Fruit fly (Drosophila melanogaster): Measurements from ENCODE around the gene CG32755.
A peak's percentile ranks its signal among the peaks of the same experiment; 100 is the strongest.

The CG32755 gene

dm6 chrX:5992141-5992540, 42.1 kb downstream of the CG32755 start (continued):
- TF ChIP-seq CG6272 (GFP tag; IDR thresholded peaks at IDR 0.05), result peak; percentile 26; the same call in 1 of the 2 replicates
- peak in 1 of 2 experiments; percentile 7 for TF ChIP-seq bsh (GFP tag; optimal IDR thresholded peaks at IDR 0.05)
- TF ChIP-seq gfzf (GFP tag; optimal IDR thresholded peaks at IDR 0.05), result peak; percentile 4
- peak; percentile 5 for TF ChIP-seq HLHmδ (GFP tag; optimal IDR thresholded peaks at IDR 0.05)
- TF ChIP-seq CG13287 (GFP tag; IDR thresholded peaks at IDR 0.05; ENCODE audit: partially characterized antibody), result peak; percentile 8; the same call in 1 of the 2 replicates
- TF ChIP-seq CG9609 (GFP tag; optimal IDR thresholded peaks at IDR 0.05), result no peak
- peak; percentile 37 for TF ChIP-seq CG8290 (GFP tag; optimal IDR thresholded peaks at IDR 0.05)
- TF ChIP-seq CG8290 (tag; optimal IDR thresholded peaks at IDR 0.05), result peak in 1 of 2 experiments; percentile 67
- TF ChIP-seq tll (GFP tag; optimal IDR thresholded peaks at IDR 0.05), result no peak
- TF ChIP-seq CG4854 (GFP tag; optimal IDR thresholded peaks at IDR 0.05), result no peak
- TF ChIP-seq Ptx1 (GFP tag; IDR thresholded peaks at IDR 0.05), result no peak
- no peak for TF ChIP-seq nerfin-1 (tag; optimal IDR thresholded peaks at IDR 0.05)
- no peak for TF ChIP-seq HmgD (GFP tag; optimal IDR thresholded peaks at IDR 0.05)
- no peak for TF ChIP-seq HHEX (GFP tag; optimal IDR thresholded peaks at IDR 0.05)
- peak in 1 of 2 experiments; percentile 54 for TF ChIP-seq Pdp1 (GFP tag; optimal IDR thresholded peaks at IDR 0.05)
- TF ChIP-seq bcd (GFP tag; optimal IDR thresholded peaks at IDR 0.05), result no peak
- TF ChIP-seq esg (GFP tag; conservative IDR thresholded peaks at IDR 0.05), result no peak
- TF ChIP-seq Vsx1 (GFP tag; optimal IDR thresholded peaks at IDR 0.05), result peak; percentile 95
- TF ChIP-seq CG10979 (tag; optimal IDR thresholded peaks at IDR 0.05), result peak; percentile 15
- no peak for TF ChIP-seq Fer1 (GFP tag; optimal IDR thresholded peaks at IDR 0.05)
- TF ChIP-seq B-H2 (GFP tag; optimal IDR thresholded peaks at IDR 0.05), result no peak
- no peak for TF ChIP-seq CG2116 (GFP tag; optimal IDR thresholded peaks at IDR 0.05)
- no peak for TF ChIP-seq CG18262 (tag; optimal IDR thresholded peaks at IDR 0.05)
- no peak for TF ChIP-seq zf30C (GFP tag; optimal IDR thresholded peaks at IDR 0.05)
- no peak for TF ChIP-seq CG30431 (GFP tag; optimal IDR thresholded peaks at IDR 0.05)
- no peak for TF ChIP-seq dysf (GFP tag; IDR thresholded peaks at IDR 0.05)
- TF ChIP-seq pan (optimal IDR thresholded peaks at IDR 0.05), result no peak
- TF ChIP-seq pan (GFP tag; optimal IDR thresholded peaks at IDR 0.05 in 1 of 2, IDR thresholded peaks at IDR 0.05 in 1 of 2), result peak in 1 of 2 experiments; percentile 25

- TF ChIP-seq kni (GFP tag; optimal IDR thresholded peaks at IDR 0.05), result peak; percentile 76
- TF ChIP-seq CG32772 (GFP tag; IDR thresholded peaks at IDR 0.05), result no peak
- no peak for TF ChIP-seq dpn (GFP tag; optimal IDR thresholded peaks at IDR 0.05)
- TF ChIP-seq sens (GFP tag), result peak; percentile 32
- TF ChIP-seq row (GFP tag; IDR thresholded peaks at IDR 0.05), result 0 out of 3 replicates have a peak, but pooled peaks have one; percentile 10
- TF ChIP-seq vvl (GFP tag; IDR thresholded peaks at IDR 0.05), result peak; percentile 38; the same call in 1 of the 2 replicates
- TF ChIP-seq Elba2 (GFP tag; optimal IDR thresholded peaks at IDR 0.05), result no peak
- TF ChIP-seq CG1602 (GFP tag; optimal IDR thresholded peaks at IDR 0.05), result no peak
- TF ChIP-seq lmd (GFP tag; IDR thresholded peaks at IDR 0.05), result no peak
- TF ChIP-seq Dek (tag; optimal IDR thresholded peaks at IDR 0.05), result no peak
- TF ChIP-seq CG2199 (GFP tag; IDR thresholded peaks at IDR 0.05), result 0 out of 3 replicates have a peak, but pooled peaks have one; percentile 60
- TF ChIP-seq Ets65A (GFP tag), result peak; percentile 49
- TF ChIP-seq abd-A (tag; optimal IDR thresholded peaks at IDR 0.05), result peak; percentile 76
- TF ChIP-seq salm (tag; optimal IDR thresholded peaks at IDR 0.05), result peak; percentile 18
- TF ChIP-seq sd (tag; optimal IDR thresholded peaks at IDR 0.05), result peak; percentile 82
- peak; percentile 19 for TF ChIP-seq Deaf1 (tag; optimal IDR thresholded peaks at IDR 0.05)
- 0 out of 4 replicates have a peak, but pooled peaks have one; percentile 9 for TF ChIP-seq chinmo (GFP tag; IDR thresholded peaks at IDR 0.05; ENCODE audit: partially characterized antibody)
- peak in 1 of 3 experiments; percentile 81 for TF ChIP-seq Stat92E (GFP tag; optimal IDR thresholded peaks at IDR 0.05)
- TF ChIP-seq grn (GFP tag; optimal IDR thresholded peaks at IDR 0.05), result peak; percentile 94
- peak; percentile 10 for TF ChIP-seq CG15269 (tag; optimal IDR thresholded peaks at IDR 0.05)
- TF ChIP-seq CG7786 (GFP tag; optimal IDR thresholded peaks at IDR 0.05), result no peak
Measured at dm6 chrX:5992767-5993325, 42.8 kb downstream of the CG32755 start.

All from whole organism, embryonic.